Fruit fly (Drosophila melanogaster) S2 (cell line): ENCODE data around the gene Prp6.

ENCODE experiments used
- CG8478 ChIP-seq: fragments of >200 bp; optimal IDR thresholded peaks from 2 replicates; lab custom pipeline; 2018
- CTCF ChIP-seq, 2 experiments: fragments of >200 bp; optimal IDR thresholded peaks; 2 replicates each; lab custom pipeline; 2018

DNA sequence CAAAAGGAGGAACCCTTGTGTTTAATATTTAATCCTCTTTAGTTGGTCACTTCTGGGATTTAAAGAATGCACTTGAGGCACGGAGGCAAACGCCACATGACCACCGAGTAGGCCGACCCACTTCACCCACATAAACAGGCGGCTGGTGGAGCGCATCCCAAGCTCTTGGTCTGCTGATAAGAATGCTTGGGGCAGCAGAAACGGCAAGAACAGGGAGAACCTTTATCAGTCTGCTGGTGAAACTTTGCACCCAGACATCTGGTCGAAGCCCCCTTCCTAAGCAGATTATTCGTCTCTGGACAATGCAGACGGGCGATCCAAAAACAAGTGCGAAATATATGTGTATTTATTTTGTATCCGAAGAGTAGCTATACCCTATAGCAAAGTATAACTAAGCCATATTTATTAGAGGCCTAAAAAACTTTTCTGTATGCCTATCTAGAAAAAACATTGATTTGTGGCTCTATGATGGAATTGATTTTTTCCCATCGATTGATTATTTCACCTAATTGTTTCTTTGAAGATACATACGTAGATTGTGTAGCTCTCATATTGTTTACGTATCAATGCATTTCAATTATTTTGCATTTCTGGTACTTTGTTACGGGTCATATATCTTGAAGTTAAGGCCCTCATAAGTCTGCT is 15.8 kb upstream of the Prp6 start:
- TF ChIP-seq CG8478 (lab: Kevin White, UChicago) (no peak), CTCF (optimal IDR thresholded peaks at IDR 0.05; lab: Kevin White, UChicago) (no peak)
